Worm (Caenorhabditis elegans): ENCODE data around the gene K07C11.7.

The K07C11.7 gene

DNA sequence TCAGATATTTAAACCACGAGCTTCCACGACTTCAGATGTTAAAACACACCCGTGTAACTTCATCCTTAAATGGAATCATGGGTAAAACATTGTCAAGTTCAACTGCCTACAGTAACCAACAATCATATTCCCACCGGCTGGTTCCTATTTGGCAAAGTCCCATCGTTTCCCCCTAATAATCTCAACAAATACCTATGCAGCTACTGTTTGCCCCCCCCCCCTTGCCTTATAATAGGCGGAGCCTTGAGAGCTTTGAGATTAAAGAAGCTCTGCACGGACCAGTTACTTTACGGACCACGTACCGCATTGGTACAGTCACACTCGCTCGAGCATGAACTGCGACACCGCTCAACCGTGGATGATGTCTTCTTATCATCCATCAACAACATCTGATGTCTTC lies 10.9 kb upstream of the K07C11.7 start, which contains the start of gene pax-1:
pax-1 (plus strand) TSS at position 301 of the 400 bp plus-strand sequence.
- TF ChIP-seq med-1 (GFP tag; optimal IDR thresholded peaks at IDR 0.05; ENCODE audit: insufficient read depth) (no peak), ztf-23 (GFP tag; IDR thresholded peaks at IDR 0.05) (no peak)

DNA sequence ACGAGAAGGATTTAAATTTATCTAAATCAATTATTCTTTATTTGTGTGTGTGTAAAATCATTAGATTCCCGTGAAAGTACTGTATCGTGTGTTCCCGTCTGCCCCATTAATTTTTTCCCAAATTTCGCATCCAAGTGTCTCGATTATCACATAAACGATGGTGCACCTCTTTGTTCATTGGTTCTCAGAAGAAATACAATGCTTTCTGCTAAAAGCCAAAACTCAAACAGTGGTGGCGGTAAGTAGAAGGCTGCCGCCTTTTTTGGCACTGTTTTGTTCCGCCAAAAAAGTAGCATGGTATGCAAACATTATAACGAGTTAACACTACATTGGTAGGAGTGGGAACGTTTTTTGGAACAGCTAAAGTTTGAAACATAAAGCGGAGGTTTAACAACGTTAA lies 9.6 kb upstream of the K07C11.7 start:
- no peak for TF ChIP-seq T22C8.4 (GFP tag; IDR thresholded peaks at IDR 0.05)

DNA sequence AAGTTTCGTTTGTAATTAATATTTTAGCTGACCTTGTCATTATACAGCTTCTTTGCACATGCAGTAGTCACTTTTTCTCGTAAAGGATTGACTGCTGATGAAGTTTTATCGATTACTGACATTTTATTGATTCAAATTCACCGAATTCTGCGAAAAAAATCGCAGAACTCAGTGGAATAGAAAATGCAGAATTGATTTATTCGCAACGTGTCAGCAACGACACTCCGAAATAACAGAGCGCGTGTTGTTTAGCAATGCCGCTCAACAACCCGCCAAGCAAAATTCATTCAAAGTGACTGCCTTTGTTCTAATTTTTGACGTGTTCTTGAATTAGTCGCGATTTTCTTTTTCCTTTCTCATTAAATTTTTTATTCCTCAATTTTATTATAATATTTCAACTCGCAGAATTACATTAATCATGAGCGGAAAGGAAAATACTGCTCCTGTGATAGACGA lies 7.3 kb upstream of the K07C11.7 start, which contains the start of the genes cogc-6 and air-1:
cogc-6 (minus strand) TSS at position 234 of the 456 bp plus-strand sequence.
air-1 (plus strand) TSS at position 406 of the 456 bp plus-strand sequence.
- TF ChIP-seq ztf-23 (GFP tag; IDR thresholded peaks at IDR 0.05) (no peak), T22C8.4 (GFP tag; IDR thresholded peaks at IDR 0.05) (no peak), flt-1 (GFP tag; IDR thresholded peaks at IDR 0.05) (no peak), tab-1 (GFP tag; IDR thresholded peaks at IDR 0.05) (no peak), klf-2 (GFP tag; conservative IDR thresholded peaks at IDR 0.05) (no peak), ref-1 (GFP tag; conservative IDR thresholded peaks at IDR 0.05) (no peak), ztf-29 (GFP tag; IDR thresholded peaks at IDR 0.05) (no peak), med-1 (GFP tag; optimal IDR thresholded peaks at IDR 0.05; ENCODE audit: insufficient read depth) (no peak), cog-1 (tag; optimal IDR thresholded peaks at IDR 0.05) (no peak)

DNA sequence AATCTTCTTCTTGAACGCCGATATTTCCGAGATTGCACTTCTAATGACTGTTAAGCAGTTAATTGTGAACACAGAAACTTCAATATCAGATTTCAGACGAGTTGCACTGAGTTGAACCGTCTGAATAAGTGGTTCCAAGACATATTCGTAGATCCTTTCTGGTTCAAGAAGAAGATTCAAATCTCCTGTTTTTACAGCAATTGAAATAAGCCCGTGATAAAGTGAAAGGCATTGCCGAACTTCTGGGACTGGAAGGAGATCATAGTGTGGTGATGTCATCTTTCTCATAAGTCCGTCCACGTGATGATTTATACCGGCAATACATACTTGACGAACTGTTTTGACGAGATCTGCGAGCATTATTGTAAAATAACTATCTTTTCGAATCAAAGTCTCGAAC lies 5.8 kb upstream of the K07C11.7 start:
- TF ChIP-seq T22C8.4 (GFP tag; IDR thresholded peaks at IDR 0.05), result no peak

DNA sequence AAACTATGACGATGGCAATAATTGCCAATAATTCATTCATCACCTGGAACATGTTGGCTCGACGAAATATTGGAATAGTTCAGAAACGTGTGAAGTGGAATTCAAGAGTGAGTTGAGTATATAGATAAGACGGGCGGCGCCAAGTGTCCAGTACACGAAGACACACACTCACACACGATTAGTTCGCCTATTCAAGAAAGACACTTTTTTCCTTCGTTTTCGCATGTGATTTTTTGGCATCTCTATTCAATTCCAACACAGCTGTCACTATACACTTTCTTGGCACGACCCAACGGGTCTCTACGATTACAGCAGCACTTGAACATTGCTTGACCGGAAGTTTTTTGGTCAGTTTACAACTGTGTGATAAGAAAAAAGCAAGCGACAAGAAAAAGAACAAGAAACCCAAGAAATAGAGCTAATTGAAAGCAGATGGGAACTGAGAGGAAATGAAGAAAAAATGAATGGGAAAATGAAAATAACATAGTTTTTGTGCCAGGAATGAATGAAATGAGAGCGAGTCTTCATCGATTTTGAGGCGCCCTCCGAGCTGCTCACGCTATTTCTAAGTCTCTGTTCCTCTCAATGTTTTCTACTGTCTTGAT lies 4.0 kb upstream of the K07C11.7 start, which contains the start of gene K07C11.8:
K07C11.8 (minus strand) TSS at position 224 of the 605 bp plus-strand sequence.
- TF ChIP-seq ref-1 (GFP tag; conservative IDR thresholded peaks at IDR 0.05) (no peak), ztf-29 (GFP tag; IDR thresholded peaks at IDR 0.05) (no peak), klf-2 (GFP tag; conservative IDR thresholded peaks at IDR 0.05) (no peak), T22C8.4 (GFP tag; IDR thresholded peaks at IDR 0.05) (no peak), tab-1 (GFP tag; IDR thresholded peaks at IDR 0.05) (no peak), flt-1 (GFP tag; IDR thresholded peaks at IDR 0.05) (no peak), ztf-23 (GFP tag; IDR thresholded peaks at IDR 0.05) (no peak), med-1 (GFP tag; optimal IDR thresholded peaks at IDR 0.05; ENCODE audit: insufficient read depth) (no peak), cog-1 (tag; optimal IDR thresholded peaks at IDR 0.05) (no peak)

DNA sequence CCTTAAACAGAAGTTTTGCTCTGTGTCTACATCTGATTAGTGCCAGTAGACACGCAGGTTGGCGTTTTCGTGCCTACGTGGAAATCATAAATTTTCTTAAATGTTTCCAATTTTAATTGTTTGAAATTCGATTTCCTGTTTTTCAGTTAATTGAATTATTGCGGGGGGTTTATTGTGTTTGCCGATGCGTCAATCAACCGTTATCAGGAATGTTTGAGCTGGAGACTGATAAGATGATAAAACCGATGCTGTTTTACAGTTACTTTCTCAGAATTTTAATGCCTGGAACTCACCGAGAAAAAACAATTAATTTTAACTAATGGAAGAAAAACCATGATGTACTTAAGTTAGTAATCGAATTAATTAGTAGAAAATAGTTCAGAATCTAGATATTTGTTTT lies 3.4 kb upstream of the K07C11.7 start:
- no peak for TF ChIP-seq flt-1 (GFP tag; IDR thresholded peaks at IDR 0.05)
- no peak for TF ChIP-seq cog-1 (tag; optimal IDR thresholded peaks at IDR 0.05)
- TF ChIP-seq ref-1 (GFP tag; conservative IDR thresholded peaks at IDR 0.05), result no peak
- no peak for TF ChIP-seq klf-2 (GFP tag; conservative IDR thresholded peaks at IDR 0.05)
- no peak for TF ChIP-seq T22C8.4 (GFP tag; IDR thresholded peaks at IDR 0.05)
- no peak for TF ChIP-seq tab-1 (GFP tag; IDR thresholded peaks at IDR 0.05)
- TF ChIP-seq ztf-23 (GFP tag; IDR thresholded peaks at IDR 0.05), result no peak
- no peak for TF ChIP-seq med-1 (GFP tag; optimal IDR thresholded peaks at IDR 0.05; ENCODE audit: insufficient read depth)
- no peak for TF ChIP-seq ztf-29 (GFP tag; IDR thresholded peaks at IDR 0.05)

DNA sequence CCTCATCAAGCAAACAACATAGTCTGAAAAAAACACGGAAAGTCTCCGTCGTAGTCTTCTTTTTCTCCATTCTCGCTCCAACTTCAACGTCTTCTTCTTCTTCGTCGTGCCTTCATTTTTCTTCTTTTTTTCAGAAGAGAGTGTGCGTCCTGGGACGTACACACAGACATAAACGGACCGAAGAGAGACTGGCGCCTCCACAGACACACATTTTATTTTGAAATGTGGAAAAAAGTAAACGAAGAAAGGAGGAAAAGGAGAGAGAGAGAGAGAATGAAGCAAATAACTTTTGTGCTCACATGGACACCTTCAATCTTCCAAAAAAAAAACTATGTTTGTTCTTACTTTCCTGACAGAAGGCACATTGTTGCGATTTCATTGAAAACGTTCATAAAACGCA lies 1.4 kb upstream of the K07C11.7 start:
- TF ChIP-seq cog-1 (tag; optimal IDR thresholded peaks at IDR 0.05), result no peak
- no peak for TF ChIP-seq flt-1 (GFP tag; IDR thresholded peaks at IDR 0.05)
- TF ChIP-seq T22C8.4 (GFP tag; IDR thresholded peaks at IDR 0.05), result no peak
- TF ChIP-seq ref-1 (GFP tag; conservative IDR thresholded peaks at IDR 0.05), result no peak
- no peak for TF ChIP-seq ztf-23 (GFP tag; IDR thresholded peaks at IDR 0.05)
- TF ChIP-seq klf-2 (GFP tag; conservative IDR thresholded peaks at IDR 0.05), result no peak
- no peak for TF ChIP-seq ztf-29 (GFP tag; IDR thresholded peaks at IDR 0.05)
- no peak for TF ChIP-seq tab-1 (GFP tag; IDR thresholded peaks at IDR 0.05)
- no peak for TF ChIP-seq med-1 (GFP tag; optimal IDR thresholded peaks at IDR 0.05; ENCODE audit: insufficient read depth)

DNA sequence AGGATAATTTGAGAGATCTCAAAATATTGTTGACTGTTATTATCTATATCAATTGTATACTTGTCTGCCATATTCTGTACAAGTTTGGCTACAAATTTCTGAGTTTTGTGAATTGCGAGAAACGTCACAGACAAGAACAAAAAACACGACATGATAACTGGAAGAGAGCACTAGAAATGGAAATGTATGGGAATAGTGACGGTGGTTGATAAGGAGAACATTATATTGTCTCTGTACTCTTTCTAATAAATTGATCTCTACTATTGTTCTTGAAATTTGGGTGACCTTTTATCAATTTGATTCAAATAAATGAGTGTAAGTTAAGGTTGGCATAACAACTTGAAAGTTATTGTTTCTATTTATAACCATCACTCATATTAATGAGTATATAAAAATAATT lies 952 bp downstream of the K07C11.7 start:
- TF ChIP-seq med-1 (GFP tag; optimal IDR thresholded peaks at IDR 0.05; ENCODE audit: insufficient read depth), result no peak
- TF ChIP-seq klf-2 (GFP tag; conservative IDR thresholded peaks at IDR 0.05), result no peak
- no peak for TF ChIP-seq tab-1 (GFP tag; IDR thresholded peaks at IDR 0.05)
- TF ChIP-seq ztf-29 (GFP tag; IDR thresholded peaks at IDR 0.05), result no peak
- no peak for TF ChIP-seq ref-1 (GFP tag; conservative IDR thresholded peaks at IDR 0.05)
- TF ChIP-seq ztf-23 (GFP tag; IDR thresholded peaks at IDR 0.05), result no peak
- no peak for TF ChIP-seq cog-1 (tag; optimal IDR thresholded peaks at IDR 0.05)

DNA sequence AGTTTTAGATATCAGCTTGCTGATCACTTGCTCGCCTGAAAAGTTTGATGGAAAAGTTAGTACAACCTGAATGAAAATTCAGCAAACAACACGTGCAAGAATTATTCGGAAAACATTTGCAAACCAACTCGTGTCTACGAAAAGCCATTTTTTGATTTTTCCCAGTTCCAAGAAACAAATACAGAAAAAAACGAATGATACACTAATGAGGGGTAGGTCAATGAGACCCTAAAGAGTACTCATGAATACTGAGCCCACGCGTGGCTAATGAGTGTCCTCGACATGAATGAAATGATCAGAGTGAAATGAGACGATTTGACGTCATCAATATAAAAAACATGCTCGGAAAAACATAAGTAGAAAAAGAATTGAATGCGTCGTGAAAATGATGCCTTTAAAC lies 1.8 kb downstream of the K07C11.7 start:
- TF ChIP-seq med-1 (GFP tag; optimal IDR thresholded peaks at IDR 0.05; ENCODE audit: insufficient read depth), result no peak
- TF ChIP-seq cog-1 (tag; optimal IDR thresholded peaks at IDR 0.05), result no peak
- TF ChIP-seq klf-2 (GFP tag; conservative IDR thresholded peaks at IDR 0.05), result no peak
- TF ChIP-seq T22C8.4 (GFP tag; IDR thresholded peaks at IDR 0.05), result no peak
- no peak for TF ChIP-seq tab-1 (GFP tag; IDR thresholded peaks at IDR 0.05)

DNA sequence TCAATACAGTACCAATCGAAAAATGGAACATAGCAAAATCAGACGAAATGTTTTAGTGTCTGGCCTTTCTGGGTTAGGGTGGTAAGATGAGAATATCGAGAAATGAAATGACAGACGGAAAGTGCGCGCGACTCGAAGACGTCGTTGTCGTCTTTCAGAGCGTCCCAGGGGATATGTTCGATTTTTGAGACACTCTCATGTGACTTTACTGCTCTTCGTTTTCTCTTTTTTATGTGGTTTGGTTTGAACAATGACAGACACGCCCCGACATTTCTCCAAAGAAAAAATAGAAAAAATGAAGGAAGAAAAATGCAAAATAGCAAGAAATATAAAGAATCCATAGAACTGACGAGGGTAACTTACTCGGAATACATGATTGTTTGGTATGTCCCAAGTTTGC lies 3.2 kb downstream of the K07C11.7 start:
- no peak for TF ChIP-seq med-1 (GFP tag; optimal IDR thresholded peaks at IDR 0.05; ENCODE audit: insufficient read depth)
- TF ChIP-seq T22C8.4 (GFP tag; IDR thresholded peaks at IDR 0.05), result no peak
- no peak for TF ChIP-seq ztf-23 (GFP tag; IDR thresholded peaks at IDR 0.05)
- TF ChIP-seq klf-2 (GFP tag; conservative IDR thresholded peaks at IDR 0.05), result no peak
- TF ChIP-seq flt-1 (GFP tag; IDR thresholded peaks at IDR 0.05), result no peak
- TF ChIP-seq ztf-29 (GFP tag; IDR thresholded peaks at IDR 0.05), result no peak
- TF ChIP-seq tab-1 (GFP tag; IDR thresholded peaks at IDR 0.05), result no peak
- no peak for TF ChIP-seq cog-1 (tag; optimal IDR thresholded peaks at IDR 0.05)
- TF ChIP-seq ref-1 (GFP tag; conservative IDR thresholded peaks at IDR 0.05), result no peak

DNA sequence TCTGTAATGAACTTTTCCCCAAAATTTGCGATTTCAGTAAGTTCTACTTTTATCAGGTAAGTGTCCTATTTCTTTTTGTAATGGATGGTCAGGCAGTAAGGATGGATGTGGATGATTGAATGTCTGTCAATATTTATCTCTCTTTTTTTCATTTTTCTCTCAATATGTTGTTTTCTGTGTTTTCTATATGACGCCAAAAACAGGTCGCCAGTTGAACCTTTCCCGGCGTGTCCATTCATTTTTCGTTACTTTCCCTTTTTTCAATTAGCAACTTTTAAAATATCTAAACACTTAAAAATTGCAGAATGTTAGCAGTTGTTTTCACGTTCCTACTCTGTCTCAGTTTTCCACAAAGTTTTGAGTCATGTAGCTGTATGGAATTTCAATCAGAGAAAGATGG lies 6.8 kb downstream of the K07C11.7 start, which contains the start of gene timp-1:
timp-1 (plus strand) TSS at position 305 of the 400 bp plus-strand sequence.
- no peak for TF ChIP-seq tab-1 (GFP tag; IDR thresholded peaks at IDR 0.05)
